Worm (Caenorhabditis elegans): ENCODE data around the gene grl-28.
A peak's percentile ranks its signal among the peaks of the same experiment; 100 is the strongest.
"Not testable (repeated sequence)": the region's sequence is repeated elsewhere in the genome, so short reads cannot be mapped to it uniquely, and the experiment has no call there.

The grl-28 gene

ce11 chrV:3572408-3572807, 20.7 kb upstream of the grl-28 start, which contains the start of gene F40C5.1:
F40C5.1 (plus strand) TSS chrV:3572708.
- not testable (repeated sequence) for TF ChIP-seq nhr-111 (GFP tag; optimal IDR thresholded peaks at IDR 0.05); Y75B8A.6 (GFP tag; IDR thresholded peaks at IDR 0.05); nhr-48 (tag; optimal IDR thresholded peaks at IDR 0.05)

- TF ChIP-seq hlh-30 (tag; optimal IDR thresholded peaks at IDR 0.05; ENCODE audit: insufficient read depth); arid-1 (GFP tag; conservative IDR thresholded peaks at IDR 0.05); lin-15B (tag; optimal IDR thresholded peaks at IDR 0.05): not testable (repeated sequence)
Observed at ce11 chrV:3570695-3571094, 19.0 kb upstream of the grl-28 start, which contains the start of gene F40C5.2. F40C5.2 (plus strand) TSS chrV:3570995.

ce11 chrV:3564335-3564734, 12.7 kb upstream of the grl-28 start, which contains the start of gene T24A6.17:
T24A6.17 (minus strand) TSS chrV:3564435.
- TF ChIP-seq ctbp-1 (GFP tag; IDR thresholded peaks at IDR 0.05); zag-1 (tag; optimal IDR thresholded peaks at IDR 0.05); nhr-76 (tag; optimal IDR thresholded peaks at IDR 0.05): not testable (repeated sequence)

- TF ChIP-seq dve-1 (tag; optimal IDR thresholded peaks at IDR 0.05; ENCODE audit: insufficient read depth); lir-3 (tag; optimal IDR thresholded peaks at IDR 0.05); unc-39 (tag; optimal IDR thresholded peaks at IDR 0.05): not testable (repeated sequence)
Observed at ce11 chrV:3562824-3563223, 11.2 kb upstream of the grl-28 start, which contains the start of gene T24A6.16. T24A6.16 (minus strand) TSS chrV:3562924.

- peak; percentile 58; the same call in 1 of the 2 replicates for TF ChIP-seq set-16 (GFP tag; IDR thresholded peaks at IDR 0.05)
Observed at ce11 chrV:3559704-3560103, 8.0 kb upstream of the grl-28 start.

ce11 chrV:3558744-3559143, 7.1 kb upstream of the grl-28 start, which contains the start of gene T24A6.1:
T24A6.1 (plus strand) TSS chrV:3559044.
- TF ChIP-seq nhr-111 (GFP tag; optimal IDR thresholded peaks at IDR 0.05); nhr-25 (tag; optimal IDR thresholded peaks at IDR 0.05; ENCODE audit: borderline replicate concordance, insufficient read depth); ztf-7 (tag; optimal IDR thresholded peaks at IDR 0.05): not testable (repeated sequence)

- TF ChIP-seq Y5F2A.4 (GFP tag; optimal IDR thresholded peaks at IDR 0.05) (no peak), set-16 (GFP tag; IDR thresholded peaks at IDR 0.05) (peak; percentile 51), F26F4.8 (GFP tag; conservative IDR thresholded peaks at IDR 0.05) (no peak), hmg-1.1 (GFP tag; IDR thresholded peaks at IDR 0.05) (no peak), zfp-2 (tag; optimal IDR thresholded peaks at IDR 0.05) (no peak), mxl-2 (GFP tag; conservative IDR thresholded peaks at IDR 0.05) (no peak), snpc-1.2 (GFP tag; IDR thresholded peaks at IDR 0.05) (no peak), aha-1 (tag) (no peak), T20F7.1 (GFP tag; optimal IDR thresholded peaks at IDR 0.05) (no peak), dpl-1 (GFP tag; optimal IDR thresholded peaks at IDR 0.05) (no peak), mxl-3 (GFP tag; optimal IDR thresholded peaks at IDR 0.05) (no peak), lim-7 (GFP tag; IDR thresholded peaks at IDR 0.05) (peak; percentile 21; the same call in 1 of the 2 replicates)
Observed at ce11 chrV:3557422-3557821, 5.8 kb upstream of the grl-28 start, which contains the start of gene grl-31. grl-31 (minus strand) TSS chrV:3557778.

ce11 chrV:3555986-3556385, 4.3 kb upstream of the grl-28 start, which contains the start of gene grl-30:
grl-30 (plus strand) TSS chrV:3556286.
- TF ChIP-seq nhr-237 (tag; optimal IDR thresholded peaks at IDR 0.05) (no peak), ceh-62 (tag; optimal IDR thresholded peaks at IDR 0.05) (no peak), D1046.2 (GFP tag; IDR thresholded peaks at IDR 0.05) (no peak)

Data from whole organism, L4 larva.